Fruit fly (Drosophila melanogaster) whole organism, pupa: ENCODE measurements around the gene CG31097.

Source experiments
- CG12605 ChIP-seq: fragments of 200-800 bp; sonication (Bioruptor generic); IDR thresholded peaks from 2 replicates; pipeline ENCODE4 v1.3.6; 2022; ENCODE audit warnings: missing biosample characterization, missing genetic modification characterization
- CG13204 ChIP-seq: fragments of 200-800 bp; sonication (Bioruptor generic); optimal IDR thresholded peaks from 2 replicates; lab custom pipeline; 2018; ENCODE audit warnings: missing biosample characterization, mild to moderate bottlenecking, missing genetic modification characterization, moderate library complexity
- CG17806 ChIP-seq: fragments of 200-800 bp; sonication (Bioruptor generic); optimal IDR thresholded peaks from 2 replicates; lab custom pipeline; 2018; ENCODE audit warnings: missing biosample characterization, mild to moderate bottlenecking, missing genetic modification characterization, moderate library complexity
- CG32121 ChIP-seq: fragments of 200-800 bp; sonication (Bioruptor generic); IDR thresholded peaks from 2 replicates; pipeline ENCODE4 v1.3.6; 2022; ENCODE audit warnings: missing biosample characterization, missing genetic modification characterization
- CG4496 ChIP-seq: fragments of 200-800 bp; sonication (Bioruptor generic); IDR thresholded peaks from 3 replicates; pipeline ENCODE4 v1.3.6; 2022; ENCODE audit warnings: missing biosample characterization, missing genetic modification characterization
- CG9948 ChIP-seq: fragments of 200-800 bp; sonication (Bioruptor generic); optimal IDR thresholded peaks from 2 replicates; lab custom pipeline; 2018; ENCODE audit warnings: missing biosample characterization, mild to moderate bottlenecking, missing genetic modification characterization, moderate library complexity
- D1 ChIP-seq: fragments of 200-800 bp; sonication (Bioruptor generic); optimal IDR thresholded peaks from 2 replicates; lab custom pipeline; 2018; ENCODE audit warnings: missing biosample characterization, mild to moderate bottlenecking, missing genetic modification characterization, moderate library complexity
- Pif1A ChIP-seq: fragments of 200-800 bp; sonication (Bioruptor generic); optimal IDR thresholded peaks from 3 replicates; lab custom pipeline; 2016; ENCODE audit warnings: missing biosample characterization, missing genetic modification characterization
- Pif1B ChIP-seq: fragments of 200-800 bp; sonication (Bioruptor generic); optimal IDR thresholded peaks from 3 replicates; lab custom pipeline; 2016; ENCODE audit warnings: missing biosample characterization, missing genetic modification characterization
- Snoo ChIP-seq: fragments of 200-800 bp; sonication (Bioruptor generic); optimal IDR thresholded peaks from 3 replicates; lab custom pipeline; 2017; ENCODE audit warnings: missing biosample characterization, mild to moderate bottlenecking, missing genetic modification characterization, inconsistent platforms
- fd96Ca ChIP-seq: fragments of 200-800 bp; sonication (Bioruptor generic); IDR thresholded peaks from 3 replicates; pipeline ENCODE4 v1.3.6; 2022; ENCODE audit warnings: missing biosample characterization, missing genetic modification characterization

DNA sequence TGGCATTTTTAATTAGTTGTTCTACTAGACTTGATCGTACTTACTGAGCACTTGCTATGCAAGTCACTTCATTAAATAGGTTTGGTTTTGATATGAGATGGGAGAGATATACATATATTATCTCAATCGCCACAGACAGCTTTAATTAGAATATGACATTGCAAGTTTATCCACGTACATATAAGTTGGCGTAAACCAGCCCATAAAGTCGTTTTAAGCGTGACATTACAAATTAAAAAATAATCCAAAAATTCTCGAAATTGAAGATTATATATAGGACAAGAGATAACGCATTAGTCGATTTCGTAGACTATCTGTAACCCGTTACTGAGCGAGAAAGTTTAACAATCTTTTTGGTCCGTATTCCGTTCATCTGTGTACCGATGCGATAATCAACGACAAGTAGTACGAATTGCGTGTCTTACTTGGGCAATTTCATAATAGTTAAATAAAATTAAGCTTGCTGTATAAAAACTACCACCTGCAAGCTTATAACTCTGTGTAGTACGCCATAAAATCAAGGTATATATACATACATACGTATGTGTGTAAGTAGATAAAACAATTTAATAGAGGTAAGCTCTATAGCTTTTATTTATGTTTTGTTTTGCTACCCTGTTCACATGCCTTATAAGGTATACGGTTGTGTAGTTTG is 22.6 kb upstream of the CG31097 start, which contains the start of gene CG10560:
- TF ChIP-seq CG4496 (GFP tag; lab: Robert Waterston, UW) (no peak), Snoo (tag; lab: Kevin White, UChicago) (no peak), fd96Ca (GFP tag; lab: Robert Waterston, UW) (no peak), CG32121 (GFP tag; lab: Robert Waterston, UW) (no peak), CG9948 (tag; lab: Kevin White, UChicago) (no peak), Pif1A (no peak), CG13204 (GFP tag; lab: Kevin White, UChicago) (no peak), CG17806 (tag; lab: Kevin White, UChicago) (no peak), D1 (tag; lab: Kevin White, UChicago) (no peak), CG12605 (no peak), Pif1B (GFP tag; lab: Kevin White, UChicago) (no peak)
